Worm (Caenorhabditis elegans): Measurements from ENCODE around the gene C02B4.3.

C02B4.3 gene

ce11 chrX:12659814-12660213 is at the start of gene C02B4.3:
Gene C02B4.3 (minus strand): TSS chrX:12659847.
- TF ChIP-seq med-1 (GFP tag; optimal IDR thresholded peaks at IDR 0.05; ENCODE audit: insufficient read depth), result no peak
- no peak for TF ChIP-seq tab-1 (GFP tag; IDR thresholded peaks at IDR 0.05)
- TF ChIP-seq ztf-29 (GFP tag; IDR thresholded peaks at IDR 0.05), result no peak
- TF ChIP-seq T22C8.4 (GFP tag; IDR thresholded peaks at IDR 0.05), result no peak
- no peak for TF ChIP-seq klf-2 (GFP tag; conservative IDR thresholded peaks at IDR 0.05)
- TF ChIP-seq ztf-23 (GFP tag; IDR thresholded peaks at IDR 0.05), result no peak
- no peak for TF ChIP-seq ref-1 (GFP tag; conservative IDR thresholded peaks at IDR 0.05)
- TF ChIP-seq cog-1 (tag; optimal IDR thresholded peaks at IDR 0.05), result no peak
- no peak for TF ChIP-seq flt-1 (GFP tag; IDR thresholded peaks at IDR 0.05)

- TF ChIP-seq ref-1 (GFP tag; conservative IDR thresholded peaks at IDR 0.05) (no peak), flt-1 (GFP tag; IDR thresholded peaks at IDR 0.05) (no peak), ztf-29 (GFP tag; IDR thresholded peaks at IDR 0.05) (no peak), T22C8.4 (GFP tag; IDR thresholded peaks at IDR 0.05) (no peak), ztf-23 (GFP tag; IDR thresholded peaks at IDR 0.05) (no peak), klf-2 (GFP tag; conservative IDR thresholded peaks at IDR 0.05) (no peak), cog-1 (tag; optimal IDR thresholded peaks at IDR 0.05) (no peak), tab-1 (GFP tag; IDR thresholded peaks at IDR 0.05) (no peak), med-1 (GFP tag; optimal IDR thresholded peaks at IDR 0.05; ENCODE audit: insufficient read depth) (no peak)
Observed at ce11 chrX:12704721-12705120, 45.1 kb upstream of the C02B4.3 start, which contains the start of gene nhr-272. Gene nhr-272 (minus strand): TSS chrX:12704821.

- no peak for TF ChIP-seq klf-2 (GFP tag; conservative IDR thresholded peaks at IDR 0.05)
- TF ChIP-seq tab-1 (GFP tag; IDR thresholded peaks at IDR 0.05), result no peak
- TF ChIP-seq med-1 (GFP tag; optimal IDR thresholded peaks at IDR 0.05; ENCODE audit: insufficient read depth), result no peak
- TF ChIP-seq ztf-29 (GFP tag; IDR thresholded peaks at IDR 0.05), result no peak
- no peak for TF ChIP-seq cog-1 (tag; optimal IDR thresholded peaks at IDR 0.05)
- TF ChIP-seq T22C8.4 (GFP tag; IDR thresholded peaks at IDR 0.05), result no peak
- TF ChIP-seq ref-1 (GFP tag; conservative IDR thresholded peaks at IDR 0.05), result no peak
- no peak for TF ChIP-seq ztf-23 (GFP tag; IDR thresholded peaks at IDR 0.05)
- TF ChIP-seq flt-1 (GFP tag; IDR thresholded peaks at IDR 0.05), result no peak
Observed at ce11 chrX:12702713-12703112, 43.1 kb upstream of the C02B4.3 start.

ce11 chrX:12701963-12702362 is 42.3 kb upstream of the C02B4.3 start, which contains the start of gene nhr-214:
Gene nhr-214 (minus strand): TSS chrX:12702063.
- no peak for TF ChIP-seq cog-1 (tag; optimal IDR thresholded peaks at IDR 0.05)
- TF ChIP-seq ztf-23 (GFP tag; IDR thresholded peaks at IDR 0.05), result no peak

- no peak for TF ChIP-seq ztf-23 (GFP tag; IDR thresholded peaks at IDR 0.05)
- TF ChIP-seq tab-1 (GFP tag; IDR thresholded peaks at IDR 0.05), result no peak
- TF ChIP-seq klf-2 (GFP tag; conservative IDR thresholded peaks at IDR 0.05), result no peak
- TF ChIP-seq ztf-29 (GFP tag; IDR thresholded peaks at IDR 0.05), result no peak
- TF ChIP-seq med-1 (GFP tag; optimal IDR thresholded peaks at IDR 0.05; ENCODE audit: insufficient read depth), result no peak
- TF ChIP-seq flt-1 (GFP tag; IDR thresholded peaks at IDR 0.05), result no peak
- TF ChIP-seq cog-1 (tag; optimal IDR thresholded peaks at IDR 0.05), result no peak
- TF ChIP-seq T22C8.4 (GFP tag; IDR thresholded peaks at IDR 0.05), result no peak
- no peak for TF ChIP-seq ref-1 (GFP tag; conservative IDR thresholded peaks at IDR 0.05)
Observed at ce11 chrX:12700456-12700855, 40.8 kb upstream of the C02B4.3 start, which contains the start of gene nhr-26. Gene nhr-26 (minus strand): TSS chrX:12700465.

ce11 chrX:12693150-12693589 is 33.5 kb upstream of the C02B4.3 start:
- TF ChIP-seq klf-2 (GFP tag; conservative IDR thresholded peaks at IDR 0.05) (no peak), ztf-23 (GFP tag; IDR thresholded peaks at IDR 0.05) (peak; percentile 73; the same call in 1 of the 2 replicates), flt-1 (GFP tag; IDR thresholded peaks at IDR 0.05) (peak; percentile 65)

ce11 chrX:12691740-12692383 is 32.2 kb upstream of the C02B4.3 start:
- peak; percentile 8 for TF ChIP-seq med-1 (GFP tag; optimal IDR thresholded peaks at IDR 0.05; ENCODE audit: insufficient read depth)
- no peak; the same call in 1 of the 2 replicates for TF ChIP-seq T22C8.4 (GFP tag; IDR thresholded peaks at IDR 0.05)
- TF ChIP-seq ztf-23 (GFP tag; IDR thresholded peaks at IDR 0.05), result 0 out of 2 replicates have a peak, but pooled peaks have one; percentile 24
- peak; percentile 76 for TF ChIP-seq flt-1 (GFP tag; IDR thresholded peaks at IDR 0.05)
- no peak for TF ChIP-seq klf-2 (GFP tag; conservative IDR thresholded peaks at IDR 0.05)
- TF ChIP-seq cog-1 (tag; optimal IDR thresholded peaks at IDR 0.05), result no peak
- no peak for TF ChIP-seq ref-1 (GFP tag; conservative IDR thresholded peaks at IDR 0.05)
- TF ChIP-seq ztf-29 (GFP tag; IDR thresholded peaks at IDR 0.05), result no peak
- TF ChIP-seq tab-1 (GFP tag; IDR thresholded peaks at IDR 0.05), result peak; percentile 69; the same call in 1 of the 2 replicates

ce11 chrX:12691306-12691705 is 31.7 kb upstream of the C02B4.3 start, which contains the start of gene ugt-50:
Gene ugt-50 (plus strand): TSS chrX:12691573.
- TF ChIP-seq cog-1 (tag; optimal IDR thresholded peaks at IDR 0.05) (no peak), flt-1 (GFP tag; IDR thresholded peaks at IDR 0.05) (no peak), klf-2 (GFP tag; conservative IDR thresholded peaks at IDR 0.05) (no peak), ref-1 (GFP tag; conservative IDR thresholded peaks at IDR 0.05) (no peak), tab-1 (GFP tag; IDR thresholded peaks at IDR 0.05) (no peak), ztf-29 (GFP tag; IDR thresholded peaks at IDR 0.05) (no peak), T22C8.4 (GFP tag; IDR thresholded peaks at IDR 0.05) (no peak), med-1 (GFP tag; optimal IDR thresholded peaks at IDR 0.05; ENCODE audit: insufficient read depth) (no peak), ztf-23 (GFP tag; IDR thresholded peaks at IDR 0.05) (no peak)

ce11 chrX:12690346-12690745 is 30.7 kb upstream of the C02B4.3 start:
- no peak for TF ChIP-seq ref-1 (GFP tag; conservative IDR thresholded peaks at IDR 0.05)
- no peak for TF ChIP-seq ztf-23 (GFP tag; IDR thresholded peaks at IDR 0.05)
- no peak for TF ChIP-seq ztf-29 (GFP tag; IDR thresholded peaks at IDR 0.05)
- TF ChIP-seq flt-1 (GFP tag; IDR thresholded peaks at IDR 0.05), result no peak
- TF ChIP-seq cog-1 (tag; optimal IDR thresholded peaks at IDR 0.05), result no peak
- TF ChIP-seq T22C8.4 (GFP tag; IDR thresholded peaks at IDR 0.05), result no peak
- TF ChIP-seq med-1 (GFP tag; optimal IDR thresholded peaks at IDR 0.05; ENCODE audit: insufficient read depth), result no peak
- no peak for TF ChIP-seq klf-2 (GFP tag; conservative IDR thresholded peaks at IDR 0.05)

ce11 chrX:12689869-12690268 is 30.2 kb upstream of the C02B4.3 start:
- TF ChIP-seq ztf-29 (GFP tag; IDR thresholded peaks at IDR 0.05) (no peak), cog-1 (tag; optimal IDR thresholded peaks at IDR 0.05) (no peak), ref-1 (GFP tag; conservative IDR thresholded peaks at IDR 0.05) (no peak)
